Worm (Caenorhabditis elegans): ENCODE data around the gene cyp-37A1.

DNA sequence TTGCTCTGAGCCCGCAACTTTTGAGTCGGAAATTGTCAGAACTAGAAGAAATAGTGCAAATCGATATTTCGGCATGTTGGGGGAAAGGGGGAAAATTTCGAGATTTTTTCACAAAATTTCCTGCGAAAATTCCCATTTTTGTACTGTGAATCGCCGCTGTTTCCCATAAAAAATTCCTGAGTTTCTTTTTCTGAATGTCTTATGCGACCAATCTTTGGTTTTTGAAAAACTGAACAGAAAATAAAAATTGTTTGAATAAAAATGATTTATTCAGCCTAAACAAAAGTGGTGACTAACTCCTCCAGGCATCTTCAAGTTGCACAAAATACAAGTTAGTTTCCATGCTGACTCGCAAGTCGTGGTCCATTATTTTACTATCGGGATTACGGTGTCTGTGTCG, 50.5 kb downstream of the cyp-37A1 start, which contains the start of gene W07G1.7:
- TF ChIP-seq nhr-85 (tag): no peak
- no peak for TF ChIP-seq alr-1 (tag; optimal IDR thresholded peaks at IDR 0.05; ENCODE audit: borderline replicate concordance)
- no peak for TF ChIP-seq lsy-2 (tag; optimal IDR thresholded peaks at IDR 0.05)
- no peak for TF ChIP-seq pqm-1 (tag; optimal IDR thresholded peaks at IDR 0.05)
- no peak for TF ChIP-seq egl-13 (tag; optimal IDR thresholded peaks at IDR 0.05)
- TF ChIP-seq jun-1 (tag; optimal IDR thresholded peaks at IDR 0.05): no peak
- no peak for TF ChIP-seq nhr-84 (tag; optimal IDR thresholded peaks at IDR 0.05)

All from whole organism, L1 larva.